Worm (Caenorhabditis elegans) whole organism, L1 larva: Measurements from ENCODE around the gene C23H3.2.
A peak's percentile ranks its signal among the peaks of the same experiment; 100 is the strongest.

Source experiments
- Y116A8C.19 ChIP-seq: sonication (generic microtip); optimal IDR thresholded peaks from 2 replicates; lab custom pipeline; 2016; ENCODE audit warnings: missing compliant biosample characterization, missing genetic modification characterization, borderline replicate concordance
- blmp-1 ChIP-seq: fragments of 150-350 bp; optimal IDR thresholded peaks from 2 replicates; lab custom pipeline; 2014; ENCODE audit warnings: missing biosample characterization, missing genetic modification characterization
- ceh-63 ChIP-seq: fragments of 200-800 bp; sonication (Bioruptor generic); optimal IDR thresholded peaks from 2 replicates; lab custom pipeline; 2018; ENCODE audit warnings: mild to moderate bottlenecking, missing genetic modification characterization, missing compliant biosample characterization
- ceh-88 ChIP-seq: fragments of 200-800 bp; sonication (Bioruptor generic); IDR thresholded peaks from 2 replicates; pipeline ENCODE4 v1.3.6; 2022; ENCODE audit warnings: missing genetic modification characterization, missing compliant biosample characterization
- ceh-90 ChIP-seq: sonication (generic microtip); optimal IDR thresholded peaks from 2 replicates; lab custom pipeline; 2016; ENCODE audit warnings: missing genetic modification characterization, missing compliant biosample characterization
- efl-1 ChIP-seq, 4 experiments: fragments of 150-350 bp; optimal IDR thresholded peaks in 3 of 4; peaks in 1 of 4; 1 replicate in 1 of 4; 2 replicates in 3 of 4; lab custom pipeline; 2014; ENCODE audit warnings: missing biosample characterization in 2 of 4, missing genetic modification characterization in 2 of 4, missing genetic modification reagents in 2 of 4
- elt-2 ChIP-seq: sonication (generic microtip); optimal IDR thresholded peaks from 2 replicates; lab custom pipeline; 2016; ENCODE audit warnings: missing genetic modification characterization, mild to moderate bottlenecking, inconsistent platforms, missing compliant biosample characterization, missing genetic modification reagents
- ets-5 ChIP-seq: fragments of 200-800 bp; sonication (Bioruptor generic); IDR thresholded peaks from 2 replicates; pipeline ENCODE4 v1.3.6; 2022; ENCODE audit warnings: missing genetic modification characterization, missing compliant biosample characterization
- fkh-4 ChIP-seq: sonication (generic microtip); optimal IDR thresholded peaks from 2 replicates; lab custom pipeline; 2016; ENCODE audit warnings: missing compliant biosample characterization, missing genetic modification characterization, borderline replicate concordance
- grh-1 ChIP-seq: fragments of 200-800 bp; sonication (Bioruptor generic); IDR thresholded peaks from 2 replicates; pipeline ENCODE4 v1.3.6; 2022; ENCODE audit warnings: missing genetic modification reagents, missing genetic modification characterization, missing compliant biosample characterization
- hlh-17 ChIP-seq: fragments of 200-800 bp; sonication (Bioruptor generic); optimal IDR thresholded peaks from 2 replicates; lab custom pipeline; 2018; ENCODE audit warnings: missing genetic modification characterization, mild to moderate bottlenecking, missing compliant biosample characterization, moderate library complexity, borderline replicate concordance
- isw-1 ChIP-seq: fragments of 200-800 bp; sonication (Bioruptor generic); IDR thresholded peaks from 2 replicates; pipeline ENCODE4 v1.3.6; 2022; ENCODE audit warnings: missing genetic modification characterization, missing compliant biosample characterization
- jun-1 ChIP-seq: fragments of 150-350 bp; optimal IDR thresholded peaks from 2 replicates; lab custom pipeline; 2014; ENCODE audit warnings: missing biosample characterization, missing genetic modification reagents, missing genetic modification characterization
- lin-14 ChIP-seq: fragments of 200-800 bp; sonication (Bioruptor generic); optimal IDR thresholded peaks from 2 replicates; lab custom pipeline; 2018; ENCODE audit warnings: mild to moderate bottlenecking, missing genetic modification characterization, moderate library complexity, missing compliant biosample characterization
- lin-15B ChIP-seq: fragments of 150-350 bp; sonication (generic microtip); optimal IDR thresholded peaks from 3 replicates; lab custom pipeline; 2014; ENCODE audit warnings: missing biosample characterization, missing genetic modification characterization
- lin-35 ChIP-seq, 2 experiments: fragments of 150-350 bp; optimal IDR thresholded peaks; 2 replicates each; lab custom pipeline; 2014; ENCODE audit warnings: missing biosample characterization in 2 of 2, missing genetic modification characterization in 2 of 2, missing genetic modification reagents in 2 of 2
- mab-9 ChIP-seq: fragments of 200-800 bp; sonication (Bioruptor generic); IDR thresholded peaks from 2 replicates; pipeline ENCODE4 v1.3.6; 2022; ENCODE audit warnings: missing genetic modification reagents, missing genetic modification characterization, missing compliant biosample characterization
- nhr-12 ChIP-seq: sonication (generic microtip); optimal IDR thresholded peaks from 2 replicates; lab custom pipeline; 2017; ENCODE audit warnings: missing biosample characterization, missing genetic modification characterization
- nhr-19 ChIP-seq: fragments of 200-800 bp; sonication (Bioruptor generic); conservative IDR thresholded peaks from 2 replicates; pipeline ENCODE4 v1.3.6; 2022; ENCODE audit warnings: missing genetic modification characterization, missing compliant biosample characterization
- nhr-20 ChIP-seq: sonication (generic microtip); optimal IDR thresholded peaks from 2 replicates; lab custom pipeline; 2016; ENCODE audit warnings: mild to moderate bottlenecking, missing genetic modification characterization, missing compliant biosample characterization
- nhr-47 ChIP-seq: sonication (generic microtip); optimal IDR thresholded peaks from 2 replicates; lab custom pipeline; 2016; ENCODE audit warnings: mild to moderate bottlenecking, missing genetic modification characterization, moderate library complexity, missing compliant biosample characterization
- nhr-71 ChIP-seq: sonication (generic microtip); optimal IDR thresholded peaks from 2 replicates; lab custom pipeline; 2016; ENCODE audit warnings: mild to moderate bottlenecking, missing genetic modification characterization, moderate library complexity, missing compliant biosample characterization
- nhr-85 ChIP-seq: sonication (generic microtip); peaks from one replicate; lab custom pipeline; 2016; ENCODE audit warnings: missing genetic modification characterization, inconsistent platforms, missing compliant biosample characterization
- pqm-1 ChIP-seq: sonication (generic microtip); optimal IDR thresholded peaks from 3 replicates; lab custom pipeline; 2017; ENCODE audit warnings: missing biosample characterization, missing genetic modification characterization
- snpc-4 ChIP-seq: fragments of 150-350 bp; optimal IDR thresholded peaks from 2 replicates; lab custom pipeline; 2014; ENCODE audit warnings: missing biosample characterization, missing genetic modification characterization
- snu-23 ChIP-seq: sonication (generic microtip); optimal IDR thresholded peaks from 2 replicates; lab custom pipeline; 2016; ENCODE audit warnings: missing genetic modification characterization, missing compliant biosample characterization
- sox-4 ChIP-seq: sonication (generic microtip); optimal IDR thresholded peaks from 2 replicates; lab custom pipeline; 2016; ENCODE audit warnings: missing genetic modification characterization, missing compliant biosample characterization
- tbx-2 ChIP-seq: sonication (generic microtip); optimal IDR thresholded peaks from 2 replicates; lab custom pipeline; 2016; ENCODE audit warnings: missing genetic modification characterization, missing compliant biosample characterization
- unc-130 ChIP-seq: fragments of 150-350 bp; optimal IDR thresholded peaks from 2 replicates; lab custom pipeline; 2017; ENCODE audit warnings: missing biosample characterization, missing genetic modification characterization, inconsistent platforms
- unc-30 ChIP-seq: sonication (generic microtip); optimal IDR thresholded peaks from 2 replicates; lab custom pipeline; 2017; ENCODE audit warnings: missing biosample characterization, missing genetic modification characterization
- unc-62 ChIP-seq: fragments of 150-350 bp; optimal IDR thresholded peaks from 2 replicates; lab custom pipeline; 2014; ENCODE audit warnings: missing biosample characterization, missing genetic modification reagents, missing genetic modification characterization
- unc-86 ChIP-seq: sonication (generic microtip); optimal IDR thresholded peaks from 2 replicates; lab custom pipeline; 2016; ENCODE audit warnings: missing genetic modification characterization, missing compliant biosample characterization
- vab-15 ChIP-seq: sonication (generic microtip); optimal IDR thresholded peaks from 2 replicates; lab custom pipeline; 2017; ENCODE audit warnings: missing genotype, mild to moderate bottlenecking, missing genetic modification characterization, missing compliant biosample characterization
- xbp-1 ChIP-seq: sonication (generic microtip); optimal IDR thresholded peaks from 2 replicates; lab custom pipeline; 2016; ENCODE audit warnings: missing genetic modification characterization, missing compliant biosample characterization
- ztf-11 ChIP-seq, 2 experiments: sonication (generic microtip); optimal IDR thresholded peaks; 2 replicates each; lab custom pipeline; 2016 to 2017; ENCODE audit warnings: missing genetic modification characterization in 2 of 2, missing biosample characterization in 1 of 2, missing compliant biosample characterization in 1 of 2

The C23H3.2 gene

ce11 chrII:50862-51261, 10.3 kb upstream of the C23H3.2 start:
- peak in 1 of 2 experiments; percentile 22 for TF ChIP-seq lin-35 (GFP tag; optimal IDR thresholded peaks at IDR 0.05; lab: Kevin White, UChicago)
- TF ChIP-seq isw-1 (GFP tag; lab: Robert Waterston, UW) = no peak
- no peak for TF ChIP-seq mab-9 (GFP tag; lab: Robert Waterston, UW)
- TF ChIP-seq hlh-17 (GFP tag; lab: Kevin White, UChicago) = no peak
- no peak for TF ChIP-seq snu-23 (GFP tag; lab: Kevin White, UChicago)
- TF ChIP-seq unc-86 (tag; lab: Kevin White, UChicago) = no peak

- TF ChIP-seq efl-1 (optimal IDR thresholded peaks at IDR 0.05; lab: Kevin White, UChicago) (no peak), efl-1 (GFP tag; optimal IDR thresholded peaks at IDR 0.05 in 1 of 2; lab: Kevin White, UChicago) (peak in 1 of 2 experiments; percentile 35), ceh-63 (GFP tag; lab: Kevin White, UChicago) (no peak)
These were observed 9.8 kb upstream of the C23H3.2 start, which contains the start of gene sptl-1 for ce11 chrII:51352-51751. Gene sptl-1 (plus strand): TSS chrII:51652.

- TF ChIP-seq tbx-2 (tag; lab: Kevin White, UChicago) (no peak), efl-1 (optimal IDR thresholded peaks at IDR 0.05; lab: Kevin White, UChicago) (no peak), efl-1 (GFP tag; optimal IDR thresholded peaks at IDR 0.05 in 1 of 2; lab: Kevin White, UChicago) (peak in 1 of 2 experiments; percentile 76), ceh-88 (GFP tag; lab: Robert Waterston, UW) (no peak), lin-15B (tag; lab: Kevin White, UChicago) (no peak), ztf-11 (tag; optimal IDR thresholded peaks at IDR 0.05; lab: Kevin White, UChicago) (no peak), nhr-19 (GFP tag; lab: Robert Waterston, UW) (no peak), unc-86 (tag; lab: Kevin White, UChicago) (no peak), Y116A8C.19 (tag; lab: Kevin White, UChicago) (no peak), lin-35 (GFP tag; optimal IDR thresholded peaks at IDR 0.05; lab: Kevin White, UChicago) (peak in 1 of 2 experiments; percentile 16)
These were observed 5.9 kb upstream of the C23H3.2 start, which contains the start of gene tre-5 for ce11 chrII:55204-55603. Gene tre-5 (minus strand): TSS chrII:55304.

- TF ChIP-seq unc-62 (GFP tag; lab: Kevin White, UChicago) (no peak), nhr-47 (tag; lab: Kevin White, UChicago) (no peak), sox-4 (tag; lab: Kevin White, UChicago) (no peak), ets-5 (GFP tag; lab: Robert Waterston, UW) (no peak)
These were observed 3.7 kb upstream of the C23H3.2 start, which contains the start of gene ascc-1 for ce11 chrII:57370-57769. Gene ascc-1 (plus strand): TSS chrII:57670.

DNA sequence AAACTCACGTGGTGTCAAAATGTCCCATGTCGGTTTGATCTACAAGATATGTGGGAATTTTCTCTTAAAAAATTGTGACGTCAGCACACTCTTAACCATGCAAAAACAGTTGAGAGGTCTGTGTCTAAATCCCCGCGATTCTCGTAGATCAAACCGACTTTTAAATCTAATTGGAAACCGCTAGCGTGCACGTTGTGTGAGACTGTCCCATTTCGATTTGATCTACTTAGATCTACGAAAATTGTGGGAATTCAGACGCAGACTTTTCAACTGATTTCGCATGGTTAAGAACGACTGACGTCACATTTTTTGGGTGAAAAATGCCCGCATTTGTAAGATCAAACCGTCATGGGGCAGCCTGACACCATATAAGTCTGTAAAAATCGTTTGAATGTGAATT, 3.2 kb upstream of the C23H3.2 start:
- TF ChIP-seq hlh-17 (GFP tag; lab: Kevin White, UChicago) (no peak), efl-1 (optimal IDR thresholded peaks at IDR 0.05; lab: Kevin White, UChicago) (no peak), efl-1 (GFP tag; optimal IDR thresholded peaks at IDR 0.05 in 1 of 2; lab: Kevin White, UChicago) (peak in 1 of 2 experiments; percentile 60), sox-4 (tag; lab: Kevin White, UChicago) (no peak), nhr-19 (GFP tag; lab: Robert Waterston, UW) (no peak)

DNA sequence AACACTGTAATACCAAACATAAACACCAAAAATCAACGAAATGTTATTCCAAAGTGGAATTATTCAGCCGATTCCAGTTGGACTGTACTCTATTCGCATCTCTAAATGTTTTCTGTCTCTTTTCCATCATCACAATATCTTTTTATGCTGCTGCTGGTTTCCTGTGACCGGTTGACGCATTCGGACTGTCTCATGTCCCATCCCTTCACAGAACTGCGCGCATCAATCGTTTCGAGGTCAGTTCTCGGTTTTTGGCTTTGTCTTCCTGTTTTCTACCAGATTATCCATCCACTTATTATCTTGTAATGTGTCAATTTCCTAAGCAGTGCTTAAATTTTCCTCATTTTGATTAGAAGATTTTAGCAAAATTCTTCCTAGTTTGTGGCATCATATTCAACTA, 1.1 kb upstream of the C23H3.2 start:
- TF ChIP-seq blmp-1 (tag; lab: Kevin White, UChicago) = peak; percentile 59
- peak; percentile 65 for TF ChIP-seq nhr-85
- TF ChIP-seq lin-14 (GFP tag; lab: Kevin White, UChicago) = peak; percentile 50
- TF ChIP-seq nhr-71 (tag; lab: Kevin White, UChicago) = peak; percentile 3
- TF ChIP-seq nhr-47 (tag; lab: Kevin White, UChicago) = no peak
- TF ChIP-seq nhr-20 (tag; lab: Kevin White, UChicago) = peak; percentile 24
- TF ChIP-seq lin-35 (GFP tag; optimal IDR thresholded peaks at IDR 0.05; lab: Kevin White, UChicago) = peak in 1 of 2 experiments; percentile 16
- TF ChIP-seq vab-15 (tag; lab: Kevin White, UChicago) = no peak
- TF ChIP-seq snu-23 (GFP tag; lab: Kevin White, UChicago) = peak; percentile 54
- TF ChIP-seq, all 84 proteins: peak for 7

DNA sequence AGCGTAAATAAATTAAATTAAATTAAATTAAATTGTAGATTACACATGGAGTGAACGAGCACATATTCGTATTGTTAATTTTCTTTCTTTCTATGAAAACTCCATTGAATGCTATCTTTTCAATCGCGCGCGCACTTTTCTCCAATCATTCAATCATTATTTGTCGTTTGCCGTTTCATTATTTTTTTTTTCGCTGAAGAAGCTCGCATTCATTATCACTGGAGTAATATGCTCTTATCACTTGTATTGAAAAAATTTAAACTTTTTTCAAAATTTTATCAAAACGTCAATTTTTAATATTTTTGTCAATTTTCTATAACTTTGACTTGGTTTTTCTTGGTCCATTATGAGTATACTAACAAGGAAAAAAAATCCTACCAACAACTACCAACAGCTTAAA, 4.4 kb downstream of the C23H3.2 start:
- peak; percentile 54 for TF ChIP-seq pqm-1 (tag; lab: Kevin White, UChicago)
- TF ChIP-seq ceh-63 (GFP tag; lab: Kevin White, UChicago) = no peak
- no peak for TF ChIP-seq ceh-90
- TF ChIP-seq unc-86 (tag; lab: Kevin White, UChicago) = no peak
- no peak for TF ChIP-seq snpc-4 (tag; lab: Kevin White, UChicago)
- no peak for TF ChIP-seq fkh-4 (tag; lab: Kevin White, UChicago)
- TF ChIP-seq unc-30 (tag; lab: Kevin White, UChicago) = no peak
- no peak for TF ChIP-seq nhr-12 (tag; lab: Kevin White, UChicago)
- no peak for TF ChIP-seq unc-130
- TF ChIP-seq elt-2 (tag; lab: Kevin White, UChicago) = peak; percentile 7
- TF ChIP-seq nhr-47 (tag; lab: Kevin White, UChicago) = no peak
- TF ChIP-seq jun-1 = no peak
- TF ChIP-seq grh-1 = no peak
- no peak for TF ChIP-seq xbp-1 (tag; lab: Kevin White, UChicago)
